Worm (Caenorhabditis elegans): ENCODE data around the gene egal-1.

egal-1 gene

DNA sequence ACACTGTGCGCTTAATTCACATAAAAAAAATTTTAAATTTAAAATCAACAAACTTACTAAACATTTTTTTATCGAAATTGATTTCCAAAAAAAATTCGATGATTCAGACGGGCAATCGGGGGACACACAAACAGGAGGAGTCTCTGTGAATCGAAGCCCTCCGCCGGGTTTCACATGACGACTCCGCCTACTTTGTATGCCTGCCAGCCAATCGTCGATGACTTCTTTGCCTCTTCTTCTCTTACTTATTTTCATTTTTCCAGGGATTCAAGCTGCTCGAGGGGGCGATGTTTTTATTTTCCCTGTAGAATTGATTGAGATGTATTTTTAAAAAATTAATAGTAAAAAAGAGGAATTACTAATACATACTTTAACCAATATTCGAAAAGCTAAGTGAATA is 17.7 kb upstream of the egal-1 start, which contains the start of gene lntl-1:
TSS of gene lntl-1 (minus strand) at position 185 of the 400 bp plus-strand sequence.
- TF ChIP-seq irx-1 (tag; optimal IDR thresholded peaks at IDR 0.05) (no peak), fkh-8 (tag; optimal IDR thresholded peaks at IDR 0.05) (peak; percentile 30), lin-15B (tag; optimal IDR thresholded peaks at IDR 0.05) (no peak), unc-62 (GFP tag; optimal IDR thresholded peaks at IDR 0.05) (no peak), ceh-88 (GFP tag; IDR thresholded peaks at IDR 0.05) (no peak), lin-14 (GFP tag; optimal IDR thresholded peaks at IDR 0.05) (peak; percentile 25), lsy-2 (tag; optimal IDR thresholded peaks at IDR 0.05) (peak; percentile 32 to 71), skn-1 (tag; optimal IDR thresholded peaks at IDR 0.05) (peak; percentile 7), rnt-1 (tag; optimal IDR thresholded peaks at IDR 0.05) (no peak), mep-1 (tag; optimal IDR thresholded peaks at IDR 0.05) (peak; percentile 41), dsc-1 (tag; optimal IDR thresholded peaks at IDR 0.05) (peak; percentile 11), snu-23 (GFP tag; optimal IDR thresholded peaks at IDR 0.05) (peak; percentile 4), C04F5.9 (tag; optimal IDR thresholded peaks at IDR 0.05) (no peak), egl-13 (tag; optimal IDR thresholded peaks at IDR 0.05) (no peak)

DNA sequence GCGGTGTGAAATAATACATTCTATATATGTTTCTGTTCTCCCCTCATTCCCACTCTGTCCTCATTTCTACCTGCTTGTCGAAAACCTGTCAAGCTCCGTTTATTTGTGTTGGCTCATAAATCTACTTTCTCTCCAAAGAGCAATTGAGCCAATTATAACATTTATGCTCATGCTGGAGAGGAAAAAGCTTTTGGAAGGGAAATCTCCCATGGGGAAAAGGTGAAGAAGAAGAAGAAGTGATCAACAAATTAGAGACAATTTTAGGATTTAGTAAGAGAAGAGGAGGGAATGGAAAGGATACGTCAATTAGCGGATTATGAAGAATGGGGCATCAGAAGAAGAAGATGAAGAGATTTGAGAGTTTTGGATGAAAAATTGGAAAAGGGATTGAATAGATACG is 14.9 kb upstream of the egal-1 start:
- no peak for TF ChIP-seq C16A3.4 (tag; optimal IDR thresholded peaks at IDR 0.05)
- TF ChIP-seq ces-1 (GFP tag; optimal IDR thresholded peaks at IDR 0.05), result no peak
- TF ChIP-seq sptf-1 (tag; optimal IDR thresholded peaks at IDR 0.05), result no peak
- no peak for TF ChIP-seq nhr-84 (tag; optimal IDR thresholded peaks at IDR 0.05)
- no peak for TF ChIP-seq nhr-71 (tag; optimal IDR thresholded peaks at IDR 0.05)
- no peak for TF ChIP-seq isw-1 (GFP tag; IDR thresholded peaks at IDR 0.05)
- no peak for TF ChIP-seq snu-23 (GFP tag; optimal IDR thresholded peaks at IDR 0.05)
- no peak for TF ChIP-seq unc-130 (tag; optimal IDR thresholded peaks at IDR 0.05)
- TF ChIP-seq pax-3 (tag; optimal IDR thresholded peaks at IDR 0.05), result no peak
- no peak for TF ChIP-seq unc-98 (GFP tag; IDR thresholded peaks at IDR 0.05)
- TF ChIP-seq fkh-8 (tag; optimal IDR thresholded peaks at IDR 0.05), result peak; percentile 5
- no peak for TF ChIP-seq efl-1 (optimal IDR thresholded peaks at IDR 0.05)
- peak in 1 of 2 experiments; percentile 63 for TF ChIP-seq efl-1 (GFP tag; optimal IDR thresholded peaks at IDR 0.05 in 1 of 2)
- TF ChIP-seq ztf-4 (tag; optimal IDR thresholded peaks at IDR 0.05), result no peak
- no peak for TF ChIP-seq xbp-1 (tag; optimal IDR thresholded peaks at IDR 0.05)
- no peak for TF ChIP-seq ceh-63 (GFP tag; optimal IDR thresholded peaks at IDR 0.05)
- TF ChIP-seq dsc-1 (tag; optimal IDR thresholded peaks at IDR 0.05), result peak; percentile 16
- TF ChIP-seq hlh-17 (GFP tag; optimal IDR thresholded peaks at IDR 0.05; ENCODE audit: borderline replicate concordance), result no peak
- peak; percentile 43 for TF ChIP-seq lin-14 (GFP tag; optimal IDR thresholded peaks at IDR 0.05)
- TF ChIP-seq lsy-2 (tag; optimal IDR thresholded peaks at IDR 0.05), result no peak
- TF ChIP-seq sox-4 (tag; optimal IDR thresholded peaks at IDR 0.05), result no peak
- no peak for TF ChIP-seq zip-4 (GFP tag; optimal IDR thresholded peaks at IDR 0.05)

DNA sequence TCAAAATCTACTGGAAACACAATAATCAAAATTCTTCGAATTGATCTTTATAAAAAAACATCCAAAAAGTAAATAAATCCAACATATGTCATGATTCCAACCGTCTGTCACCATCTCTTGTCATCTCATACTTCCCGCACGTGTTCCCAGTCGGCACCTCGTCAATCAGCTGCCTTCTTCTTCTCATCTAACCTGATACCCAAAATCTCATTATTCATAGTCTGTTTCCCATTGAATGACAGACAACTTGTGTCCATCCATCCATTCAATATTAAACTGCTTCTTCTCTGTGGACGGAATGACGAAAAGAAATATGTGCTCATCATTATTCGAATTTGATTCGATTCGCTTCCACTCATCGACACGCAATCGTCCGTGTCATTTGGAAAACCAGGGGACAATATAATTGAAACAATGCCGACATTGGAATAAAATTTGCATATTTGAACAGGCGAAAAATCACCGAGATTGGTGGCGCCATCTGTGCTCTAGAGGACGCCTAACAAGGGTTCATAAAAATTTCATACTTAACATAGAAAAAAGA is 13.4 kb upstream of the egal-1 start:
- no peak for TF ChIP-seq mdl-1 (tag; optimal IDR thresholded peaks at IDR 0.05)
- peak; percentile 40 for TF ChIP-seq unc-86 (tag; optimal IDR thresholded peaks at IDR 0.05)
- TF ChIP-seq mef-2 (tag; optimal IDR thresholded peaks at IDR 0.05), result no peak
- TF ChIP-seq ztf-11 (tag; optimal IDR thresholded peaks at IDR 0.05), result peak in 1 of 2 experiments; percentile 87
- no peak for TF ChIP-seq dsc-1 (tag; optimal IDR thresholded peaks at IDR 0.05)
- no peak for TF ChIP-seq ets-5 (GFP tag; IDR thresholded peaks at IDR 0.05)
- TF ChIP-seq nhr-76 (tag; optimal IDR thresholded peaks at IDR 0.05), result no peak
- no peak for TF ChIP-seq dpl-1 (GFP tag; optimal IDR thresholded peaks at IDR 0.05)
- TF ChIP-seq zip-4 (GFP tag; optimal IDR thresholded peaks at IDR 0.05), result no peak
- TF ChIP-seq nhr-77 (tag; optimal IDR thresholded peaks at IDR 0.05), result no peak
- TF ChIP-seq unc-98 (GFP tag; IDR thresholded peaks at IDR 0.05), result no peak
- TF ChIP-seq lin-13 (GFP tag; optimal IDR thresholded peaks at IDR 0.05), result no peak
- no peak for TF ChIP-seq hpl-2 (GFP tag; optimal IDR thresholded peaks at IDR 0.05)
- TF ChIP-seq tbx-2 (tag; optimal IDR thresholded peaks at IDR 0.05), result peak; percentile 86
- TF ChIP-seq ama-1 (optimal IDR thresholded peaks at IDR 0.05), result no peak
- TF ChIP-seq sup-37 (GFP tag; optimal IDR thresholded peaks at IDR 0.05), result no peak
- no peak for TF ChIP-seq skn-1 (tag; optimal IDR thresholded peaks at IDR 0.05)
- TF ChIP-seq tlp-1 (tag; optimal IDR thresholded peaks at IDR 0.05), result no peak
- TF ChIP-seq nhr-90 (tag; optimal IDR thresholded peaks at IDR 0.05; ENCODE audit: poor library complexity), result no peak
- peak; percentile 64 for TF ChIP-seq fkh-10 (GFP tag; optimal IDR thresholded peaks at IDR 0.05)
- TF ChIP-seq efl-1 (optimal IDR thresholded peaks at IDR 0.05), result no peak
- TF ChIP-seq efl-1 (GFP tag; optimal IDR thresholded peaks at IDR 0.05 in 1 of 2), result no peak
- TF ChIP-seq nhr-20 (tag; optimal IDR thresholded peaks at IDR 0.05), result no peak
- no peak for TF ChIP-seq fkh-8 (tag; optimal IDR thresholded peaks at IDR 0.05)
- no peak for TF ChIP-seq nhr-11 (tag; optimal IDR thresholded peaks at IDR 0.05)
- no peak for TF ChIP-seq vab-15 (tag; optimal IDR thresholded peaks at IDR 0.05)
